Worm (Caenorhabditis elegans) whole organism, L4/young adult: ENCODE results near the gene gspd-1.

Experiments
- W03F9.2 ChIP-seq: fragments of 150-350 bp; optimal IDR thresholded peaks from 2 replicates; lab custom pipeline; 2014; ENCODE audit warnings: missing biosample characterization, missing genetic modification characterization
- dao-5 ChIP-seq: sonication (generic microtip); optimal IDR thresholded peaks from 2 replicates; lab custom pipeline; 2016; ENCODE audit warnings: missing genotype, missing genetic modification characterization, moderate library complexity, missing compliant biosample characterization

DNA sequence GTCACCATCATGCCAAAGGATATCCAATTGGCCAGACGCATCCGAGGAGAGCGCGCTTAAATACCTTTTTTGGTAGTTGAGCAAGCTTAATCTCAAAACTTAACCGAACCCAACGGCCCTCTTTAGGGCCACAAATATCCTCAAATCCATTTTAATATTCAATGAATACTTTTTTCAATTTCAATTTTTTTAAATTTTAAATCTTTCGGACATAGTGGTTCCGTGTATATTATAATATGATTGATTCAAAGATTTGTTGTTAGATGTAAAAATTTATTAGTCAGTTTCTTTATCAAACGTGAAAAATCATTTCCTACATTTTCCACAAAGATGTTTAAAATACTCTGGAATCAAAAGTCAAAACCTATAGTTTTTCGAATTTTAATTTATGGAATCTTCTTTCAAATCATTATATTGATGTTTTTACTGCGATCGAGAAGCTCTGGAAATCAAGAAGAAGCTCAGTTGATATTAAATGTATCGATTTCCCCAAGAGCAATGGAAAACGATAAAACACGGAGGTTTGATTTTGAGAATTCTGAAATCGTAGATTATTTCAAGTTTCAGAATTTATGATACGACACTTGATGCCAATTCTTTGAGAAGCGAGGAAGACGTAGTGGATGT lies 9.8 kb downstream of the gspd-1 start, which contains the start of gene B0035.21:
- TF ChIP-seq dao-5 (tag; lab: Kevin White, UChicago) (no peak), W03F9.2 (tag; lab: Kevin White, UChicago) (no peak)
